Worm (Caenorhabditis elegans) whole organism, mixed stage, embryonic: ENCODE measurements around the gene ugt-36.

Source experiments
- M03D4.4 ChIP-seq: sonication (generic microtip); optimal IDR thresholded peaks from 2 replicates; lab custom pipeline; 2017; ENCODE audit warnings: mild to moderate bottlenecking, missing genetic modification characterization, missing compliant biosample characterization
- bed-3 ChIP-seq: fragments of 200-800 bp; sonication (Bioruptor generic); optimal IDR thresholded peaks from 3 replicates; lab custom pipeline; 2018; ENCODE audit warnings: mild to moderate bottlenecking, missing genetic modification characterization, moderate library complexity, missing compliant biosample characterization
- ceh-39 ChIP-seq: fragments of 150-350 bp; optimal IDR thresholded peaks from 2 replicates; lab custom pipeline; 2014; ENCODE audit warnings: missing biosample characterization, missing genetic modification characterization
- ceh-43 ChIP-seq: fragments of 200-800 bp; sonication (Bioruptor generic); optimal IDR thresholded peaks from 2 replicates; lab custom pipeline; 2018; ENCODE audit warnings: mild to moderate bottlenecking, missing genetic modification characterization, moderate library complexity, missing compliant biosample characterization
- ceh-83 ChIP-seq: fragments of 200-800 bp; sonication (Bioruptor generic); optimal IDR thresholded peaks from 2 replicates; lab custom pipeline; 2018; ENCODE audit warnings: mild to moderate bottlenecking, missing genetic modification characterization, missing compliant biosample characterization
- ces-1 ChIP-seq: fragments of 150-350 bp; optimal IDR thresholded peaks from 2 replicates; lab custom pipeline; 2014; ENCODE audit warnings: missing biosample characterization, missing genetic modification reagents, missing genetic modification characterization
- cnd-1 ChIP-seq: fragments of 200-800 bp; sonication (Bioruptor generic); optimal IDR thresholded peaks from 2 replicates; lab custom pipeline; 2018; ENCODE audit warnings: mild to moderate bottlenecking, missing genetic modification characterization, missing compliant biosample characterization
- drap-1 ChIP-seq: fragments of 200-800 bp; sonication (Bioruptor generic); optimal IDR thresholded peaks from 3 replicates; lab custom pipeline; 2018; ENCODE audit warnings: mild to moderate bottlenecking, missing genetic modification characterization, missing compliant biosample characterization
- elt-1 ChIP-seq: sonication (generic microtip); optimal IDR thresholded peaks from 2 replicates; lab custom pipeline; 2017; ENCODE audit warnings: missing genetic modification characterization, mild to moderate bottlenecking, missing compliant biosample characterization, antibody characterized with exemption, moderate library complexity, borderline replicate concordance; ENCODE audit not compliant: insufficient read depth
- elt-3 ChIP-seq: fragments of 150-350 bp; optimal IDR thresholded peaks from 2 replicates; lab custom pipeline; 2014; ENCODE audit warnings: missing biosample characterization, missing genetic modification characterization
- flh-1 ChIP-seq: fragments of 200-800 bp; sonication (Bioruptor generic); optimal IDR thresholded peaks from 2 replicates; lab custom pipeline; 2018; ENCODE audit warnings: mild to moderate bottlenecking, missing genetic modification characterization, moderate library complexity, missing compliant biosample characterization
- ham-2 ChIP-seq: fragments of 200-800 bp; sonication (Bioruptor generic); optimal IDR thresholded peaks from 2 replicates; lab custom pipeline; 2018; ENCODE audit warnings: mild to moderate bottlenecking, missing genetic modification characterization, missing compliant biosample characterization
- hlh-1 ChIP-seq: fragments of 150-350 bp; optimal IDR thresholded peaks from 2 replicates; lab custom pipeline; 2014; ENCODE audit warnings: missing biosample characterization, missing genetic modification reagents, missing genetic modification characterization
- lin-32 ChIP-seq: fragments of 200-800 bp; sonication (Bioruptor generic); optimal IDR thresholded peaks from 2 replicates; lab custom pipeline; 2018; ENCODE audit warnings: mild to moderate bottlenecking, missing genetic modification characterization, missing compliant biosample characterization
- mab-5 ChIP-seq: fragments of 150-350 bp; optimal IDR thresholded peaks from 2 replicates; lab custom pipeline; 2014; ENCODE audit warnings: missing biosample characterization, missing genetic modification characterization
- mep-1 ChIP-seq: fragments of 150-350 bp; optimal IDR thresholded peaks from 2 replicates; lab custom pipeline; 2017; ENCODE audit warnings: missing biosample characterization, missing genetic modification reagents, missing genetic modification characterization, inconsistent platforms
- mls-2 ChIP-seq: sonication (generic microtip); optimal IDR thresholded peaks from 2 replicates; lab custom pipeline; 2016; ENCODE audit warnings: mild to moderate bottlenecking, missing genetic modification characterization, moderate library complexity, missing compliant biosample characterization
- nhr-12 ChIP-seq: fragments of 150-350 bp; optimal IDR thresholded peaks from 2 replicates; lab custom pipeline; 2014; ENCODE audit warnings: missing biosample characterization, missing genetic modification characterization
- nhr-2 ChIP-seq: fragments of 150-350 bp; optimal IDR thresholded peaks from 2 replicates; lab custom pipeline; 2014; ENCODE audit warnings: missing biosample characterization, missing genetic modification characterization
- nhr-237 ChIP-seq: fragments of 150-350 bp; optimal IDR thresholded peaks from 2 replicates; lab custom pipeline; 2014; ENCODE audit warnings: missing biosample characterization, missing genetic modification characterization
- nhr-28 ChIP-seq: fragments of 150-350 bp; optimal IDR thresholded peaks from 2 replicates; lab custom pipeline; 2014; ENCODE audit warnings: missing biosample characterization, missing genetic modification characterization
- nhr-76 ChIP-seq: sonication (generic microtip); optimal IDR thresholded peaks from 2 replicates; lab custom pipeline; 2017; ENCODE audit warnings: missing biosample characterization, missing genetic modification characterization
- pha-4 ChIP-seq: fragments of 150-350 bp; optimal IDR thresholded peaks from 2 replicates; lab custom pipeline; 2018; ENCODE audit warnings: missing biosample characterization, missing genetic modification reagents, missing genetic modification characterization
- sem-2 ChIP-seq: fragments of 200-800 bp; sonication (Bioruptor generic); optimal IDR thresholded peaks from 2 replicates; lab custom pipeline; 2018; ENCODE audit warnings: mild to moderate bottlenecking, missing genetic modification characterization, missing compliant biosample characterization
- snpc-4 ChIP-seq: fragments of 150-350 bp; optimal IDR thresholded peaks from 2 replicates; lab custom pipeline; 2014; ENCODE audit warnings: missing biosample characterization, missing genetic modification characterization
- sptf-1 ChIP-seq: sonication (generic microtip); optimal IDR thresholded peaks from 2 replicates; lab custom pipeline; 2017; ENCODE audit warnings: mild to moderate bottlenecking, missing genetic modification characterization, moderate library complexity, missing compliant biosample characterization
- tbx-8 ChIP-seq: fragments of 200-800 bp; sonication (Bioruptor generic); optimal IDR thresholded peaks from 2 replicates; lab custom pipeline; 2018; ENCODE audit warnings: mild to moderate bottlenecking, missing genetic modification characterization, moderate library complexity, missing compliant biosample characterization
- unc-120 ChIP-seq: sonication (generic microtip); optimal IDR thresholded peaks from 2 replicates; lab custom pipeline; 2017; ENCODE audit warnings: missing genetic modification characterization, missing compliant biosample characterization; ENCODE audit not compliant: poor library complexity, severe bottlenecking
- unc-39 ChIP-seq: fragments of 150-350 bp; optimal IDR thresholded peaks from 2 replicates; lab custom pipeline; 2014; ENCODE audit warnings: missing biosample characterization, missing genetic modification characterization
- unc-62 ChIP-seq: fragments of 150-350 bp; optimal IDR thresholded peaks from 2 replicates; lab custom pipeline; 2014; ENCODE audit warnings: missing biosample characterization, missing genetic modification reagents, missing genetic modification characterization
- zip-8 ChIP-seq: fragments of 150-350 bp; optimal IDR thresholded peaks from 2 replicates; lab custom pipeline; 2014; ENCODE audit warnings: missing biosample characterization, missing genetic modification characterization
- ztf-11 ChIP-seq: fragments of 150-350 bp; optimal IDR thresholded peaks from 2 replicates; lab custom pipeline; 2014; ENCODE audit warnings: missing biosample characterization, missing genetic modification characterization

ugt-36 gene

ce11 chrV:7130974-7131373, 35.8 kb upstream of the ugt-36 start, which contains the start of gene srx-36:
Gene srx-36, minus strand, starts transcription at chrV:7131074.
- TF ChIP-seq unc-62 (GFP tag; lab: Kevin White, UChicago) = no peak

- TF ChIP-seq drap-1 (GFP tag; lab: Kevin White, UChicago) = no peak
- TF ChIP-seq ceh-83 (GFP tag; lab: Kevin White, UChicago) = no peak
- TF ChIP-seq flh-1 (GFP tag; lab: Kevin White, UChicago) = no peak
- TF ChIP-seq elt-1 (tag; lab: Kevin White, UChicago) = no peak
- no peak for TF ChIP-seq nhr-12 (tag; lab: Kevin White, UChicago)
- no peak for TF ChIP-seq nhr-237
- no peak for TF ChIP-seq ceh-39 (tag; lab: Kevin White, UChicago)
- TF ChIP-seq pha-4 (tag; lab: Kevin White, UChicago) = no peak
- TF ChIP-seq mls-2 = no peak
- TF ChIP-seq sem-2 = no peak
Observed at ce11 chrV:7132248-7132647, 34.6 kb upstream of the ugt-36 start, which contains the start of gene sre-10. Gene sre-10, plus strand, starts transcription at chrV:7132548.

ce11 chrV:7133963-7134362, 32.8 kb upstream of the ugt-36 start, which contains the start of gene F10D2.16:
Gene F10D2.16, plus strand, starts transcription at chrV:7134263.
- TF ChIP-seq cnd-1 (tag; lab: Kevin White, UChicago) = no peak
- no peak for TF ChIP-seq hlh-1 (tag; lab: Kevin White, UChicago)
- TF ChIP-seq elt-1 (tag; lab: Kevin White, UChicago) = no peak
- no peak for TF ChIP-seq zip-8 (tag; lab: Kevin White, UChicago)
- no peak for TF ChIP-seq snpc-4
- no peak for TF ChIP-seq ham-2 (GFP tag; lab: Kevin White, UChicago)
- TF ChIP-seq nhr-28 (tag; lab: Kevin White, UChicago) = no peak
- TF ChIP-seq nhr-12 (tag; lab: Kevin White, UChicago) = no peak
- no peak for TF ChIP-seq sptf-1 (tag; lab: Kevin White, UChicago)
- no peak for TF ChIP-seq ces-1
- TF ChIP-seq ceh-39 (tag; lab: Kevin White, UChicago) = no peak
- no peak for TF ChIP-seq nhr-237
- no peak for TF ChIP-seq ceh-43 (GFP tag; lab: Kevin White, UChicago)
- no peak for TF ChIP-seq tbx-8 (GFP tag; lab: Kevin White, UChicago)
- TF ChIP-seq unc-120 = no peak
- TF ChIP-seq mab-5 (tag; lab: Kevin White, UChicago) = no peak
- no peak for TF ChIP-seq unc-39
- TF ChIP-seq ceh-83 (GFP tag; lab: Kevin White, UChicago) = no peak
- TF ChIP-seq flh-1 (GFP tag; lab: Kevin White, UChicago) = no peak
- TF ChIP-seq mls-2 = no peak

DNA sequence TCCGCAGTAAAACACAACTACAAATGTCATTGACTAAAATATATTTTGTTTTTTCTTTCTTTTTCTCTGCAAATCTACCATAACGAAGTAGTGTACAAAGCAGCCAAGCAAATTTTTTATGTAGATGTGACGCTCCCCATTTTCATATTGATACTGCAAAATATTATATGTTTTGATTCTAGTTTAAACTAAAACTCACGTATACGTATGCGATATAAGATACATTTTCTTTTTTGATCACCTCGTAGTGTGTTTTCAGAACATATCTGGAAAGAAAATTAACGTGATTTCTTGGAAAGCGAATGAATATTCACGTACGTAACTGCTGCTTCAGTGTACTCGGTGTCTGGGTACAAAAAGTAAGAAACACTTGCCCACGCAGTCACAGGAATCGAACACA, 29.9 kb upstream of the ugt-36 start:
- TF ChIP-seq nhr-28 (tag; lab: Kevin White, UChicago) (no peak), hlh-1 (tag; lab: Kevin White, UChicago) (no peak)
- TF ChIP-seq, all 35 proteins: peak for 0

DNA sequence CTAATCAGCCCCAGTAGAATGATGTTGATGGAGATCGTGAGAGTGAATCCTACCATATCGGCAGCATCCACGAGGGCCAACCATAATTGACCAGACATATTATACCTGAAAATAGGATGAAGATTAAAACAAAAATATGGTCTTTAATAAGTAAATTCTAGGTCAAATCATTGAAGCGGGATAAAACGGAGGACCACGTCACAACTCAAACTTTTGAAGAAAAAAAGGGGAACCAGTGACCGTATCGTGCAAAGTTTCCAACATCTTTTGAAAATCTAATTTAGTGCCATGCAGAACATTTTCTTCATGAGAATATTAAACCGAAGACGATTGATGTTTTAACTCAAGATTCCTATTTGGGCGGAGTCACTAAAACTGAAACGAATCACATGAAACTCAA, 28.5 kb upstream of the ugt-36 start, which contains the start of gene str-112:
Gene str-112 (minus strand): TSS at position 101 of the 400 bp plus-strand sequence.
- no peak for TF ChIP-seq unc-39
- no peak for TF ChIP-seq elt-3 (tag; lab: Kevin White, UChicago)
- no peak for TF ChIP-seq pha-4 (tag; lab: Kevin White, UChicago)
- no peak for TF ChIP-seq tbx-8 (GFP tag; lab: Kevin White, UChicago)
- TF ChIP-seq hlh-1 (tag; lab: Kevin White, UChicago) = no peak
- no peak for TF ChIP-seq zip-8 (tag; lab: Kevin White, UChicago)
- no peak for TF ChIP-seq ces-1

- TF ChIP-seq nhr-76 = no peak
- no peak for TF ChIP-seq bed-3
- TF ChIP-seq unc-62 (GFP tag; lab: Kevin White, UChicago) = no peak
- TF ChIP-seq mep-1 (tag; lab: Kevin White, UChicago) = no peak
- TF ChIP-seq ces-1 = no peak
- no peak for TF ChIP-seq unc-39
- no peak for TF ChIP-seq unc-120
- no peak for TF ChIP-seq sem-2
- TF ChIP-seq nhr-2 (tag; lab: Kevin White, UChicago) = no peak
- no peak for TF ChIP-seq nhr-237
- no peak for TF ChIP-seq M03D4.4 (tag; lab: Kevin White, UChicago)
- TF ChIP-seq pha-4 (tag; lab: Kevin White, UChicago) = no peak
- no peak for TF ChIP-seq drap-1 (GFP tag; lab: Kevin White, UChicago)
- TF ChIP-seq lin-32 (GFP tag; lab: Kevin White, UChicago) = no peak
- TF ChIP-seq tbx-8 (GFP tag; lab: Kevin White, UChicago) = no peak
- no peak for TF ChIP-seq mab-5 (tag; lab: Kevin White, UChicago)
- TF ChIP-seq sptf-1 (tag; lab: Kevin White, UChicago) = no peak
- TF ChIP-seq flh-1 (GFP tag; lab: Kevin White, UChicago) = no peak
- no peak for TF ChIP-seq ztf-11
Observed at ce11 chrV:7140368-7140767, 26.4 kb upstream of the ugt-36 start.
